Worm (Caenorhabditis elegans) whole organism, L1 larva: ENCODE measurements around the gene Y32F6B.9.

Experiments used
- C34B4.2 ChIP-seq: sonication (generic microtip); optimal IDR thresholded peaks from 2 replicates; lab custom pipeline; 2017; ENCODE audit warnings: mild to moderate bottlenecking, missing genetic modification characterization, missing compliant biosample characterization
- aha-1 ChIP-seq: fragments of 150-350 bp; optimal IDR thresholded peaks from 2 replicates; lab custom pipeline; 2014; ENCODE audit warnings: missing biosample characterization, missing genetic modification characterization
- ama-1 ChIP-seq: fragments of 150-350 bp; optimal IDR thresholded peaks from 2 replicates; lab custom pipeline; 2014
- blmp-1 ChIP-seq: fragments of 150-350 bp; optimal IDR thresholded peaks from 2 replicates; lab custom pipeline; 2014; ENCODE audit warnings: missing biosample characterization, missing genetic modification characterization
- ceh-63 ChIP-seq: fragments of 200-800 bp; sonication (Bioruptor generic); optimal IDR thresholded peaks from 2 replicates; lab custom pipeline; 2018; ENCODE audit warnings: mild to moderate bottlenecking, missing genetic modification characterization, missing compliant biosample characterization
- ceh-90 ChIP-seq: sonication (generic microtip); optimal IDR thresholded peaks from 2 replicates; lab custom pipeline; 2016; ENCODE audit warnings: missing genetic modification characterization, missing compliant biosample characterization
- ces-1 ChIP-seq: fragments of 150-350 bp; optimal IDR thresholded peaks from 2 replicates; lab custom pipeline; 2014; ENCODE audit warnings: missing biosample characterization, missing genetic modification reagents, missing genetic modification characterization
- dsc-1 ChIP-seq: sonication (generic microtip); optimal IDR thresholded peaks from 2 replicates; lab custom pipeline; 2016; ENCODE audit warnings: mild to moderate bottlenecking, missing genetic modification characterization, missing compliant biosample characterization
- efl-3 ChIP-seq: fragments of 200-800 bp; sonication (Bioruptor generic); optimal IDR thresholded peaks from 2 replicates; lab custom pipeline; 2018; ENCODE audit warnings: mild to moderate bottlenecking, missing genetic modification characterization, missing compliant biosample characterization
- elt-2 ChIP-seq: sonication (generic microtip); optimal IDR thresholded peaks from 2 replicates; lab custom pipeline; 2016; ENCODE audit warnings: missing genetic modification characterization, mild to moderate bottlenecking, inconsistent platforms, missing compliant biosample characterization, missing genetic modification reagents
- ets-5 ChIP-seq: fragments of 200-800 bp; sonication (Bioruptor generic); IDR thresholded peaks from 2 replicates; pipeline ENCODE4 v1.3.6; 2022; ENCODE audit warnings: missing genetic modification characterization, missing compliant biosample characterization
- fkh-4 ChIP-seq: sonication (generic microtip); optimal IDR thresholded peaks from 2 replicates; lab custom pipeline; 2016; ENCODE audit warnings: missing compliant biosample characterization, missing genetic modification characterization, borderline replicate concordance
- fkh-8 ChIP-seq: sonication (generic microtip); optimal IDR thresholded peaks from 2 replicates; lab custom pipeline; 2016; ENCODE audit warnings: mild to moderate bottlenecking, missing genetic modification characterization, missing compliant biosample characterization
- fos-1 ChIP-seq: fragments of 150-350 bp; optimal IDR thresholded peaks from 2 replicates; lab custom pipeline; 2014; ENCODE audit warnings: missing biosample characterization, missing genetic modification characterization
- grh-1 ChIP-seq: fragments of 200-800 bp; sonication (Bioruptor generic); IDR thresholded peaks from 2 replicates; pipeline ENCODE4 v1.3.6; 2022; ENCODE audit warnings: missing genetic modification reagents, missing genetic modification characterization, missing compliant biosample characterization
- hlh-17 ChIP-seq: fragments of 200-800 bp; sonication (Bioruptor generic); optimal IDR thresholded peaks from 2 replicates; lab custom pipeline; 2018; ENCODE audit warnings: missing genetic modification characterization, mild to moderate bottlenecking, missing compliant biosample characterization, moderate library complexity, borderline replicate concordance
- hlh-4 ChIP-seq: sonication (generic microtip); optimal IDR thresholded peaks from 2 replicates; lab custom pipeline; 2016; ENCODE audit warnings: mild to moderate bottlenecking, missing genetic modification characterization, missing compliant biosample characterization
- irx-1 ChIP-seq: sonication (generic microtip); optimal IDR thresholded peaks from 2 replicates; lab custom pipeline; 2016; ENCODE audit warnings: missing genetic modification characterization, missing compliant biosample characterization
- isw-1 ChIP-seq: fragments of 200-800 bp; sonication (Bioruptor generic); IDR thresholded peaks from 2 replicates; pipeline ENCODE4 v1.3.6; 2022; ENCODE audit warnings: missing genetic modification characterization, missing compliant biosample characterization
- lin-13 ChIP-seq: fragments of 150-350 bp; optimal IDR thresholded peaks from 2 replicates; lab custom pipeline; 2014; ENCODE audit warnings: missing biosample characterization, missing genetic modification reagents, missing genetic modification characterization
- lin-14 ChIP-seq: fragments of 200-800 bp; sonication (Bioruptor generic); optimal IDR thresholded peaks from 2 replicates; lab custom pipeline; 2018; ENCODE audit warnings: mild to moderate bottlenecking, missing genetic modification characterization, moderate library complexity, missing compliant biosample characterization
- lin-39 ChIP-seq: fragments of 150-350 bp; optimal IDR thresholded peaks from 2 replicates; lab custom pipeline; 2014; ENCODE audit warnings: missing biosample characterization, missing genetic modification reagents, missing genetic modification characterization
- mdl-1 ChIP-seq, 2 experiments: fragments of 150-350 bp; optimal IDR thresholded peaks; 2 replicates each; lab custom pipeline; 2014 to 2017; ENCODE audit warnings: missing biosample characterization in 2 of 2, missing genetic modification characterization in 2 of 2, inconsistent platforms in 1 of 2
- mef-2 ChIP-seq: fragments of 150-350 bp; optimal IDR thresholded peaks from 2 replicates; lab custom pipeline; 2014; ENCODE audit warnings: missing biosample characterization, missing genetic modification characterization
- nhr-11 ChIP-seq: fragments of 150-350 bp; optimal IDR thresholded peaks from 2 replicates; lab custom pipeline; 2014; ENCODE audit warnings: missing biosample characterization, missing genetic modification characterization
- nhr-12 ChIP-seq: sonication (generic microtip); optimal IDR thresholded peaks from 2 replicates; lab custom pipeline; 2017; ENCODE audit warnings: missing biosample characterization, missing genetic modification characterization
- nhr-20 ChIP-seq: sonication (generic microtip); optimal IDR thresholded peaks from 2 replicates; lab custom pipeline; 2016; ENCODE audit warnings: mild to moderate bottlenecking, missing genetic modification characterization, missing compliant biosample characterization
- nhr-237 ChIP-seq: fragments of 150-350 bp; optimal IDR thresholded peaks from 2 replicates; lab custom pipeline; 2014; ENCODE audit warnings: missing biosample characterization, missing genetic modification characterization
- nhr-28 ChIP-seq: fragments of 150-350 bp; optimal IDR thresholded peaks from 2 replicates; lab custom pipeline; 2014; ENCODE audit warnings: missing biosample characterization, missing genetic modification characterization
- nhr-71 ChIP-seq: sonication (generic microtip); optimal IDR thresholded peaks from 2 replicates; lab custom pipeline; 2016; ENCODE audit warnings: mild to moderate bottlenecking, missing genetic modification characterization, moderate library complexity, missing compliant biosample characterization
- nhr-85 ChIP-seq: sonication (generic microtip); peaks from one replicate; lab custom pipeline; 2016; ENCODE audit warnings: missing genetic modification characterization, inconsistent platforms, missing compliant biosample characterization
- nhr-90 ChIP-seq: sonication (generic microtip); optimal IDR thresholded peaks from 2 replicates; lab custom pipeline; 2016; ENCODE audit warnings: mild to moderate bottlenecking, missing genetic modification characterization, missing compliant biosample characterization; ENCODE audit not compliant: poor library complexity
- pqm-1 ChIP-seq: sonication (generic microtip); optimal IDR thresholded peaks from 3 replicates; lab custom pipeline; 2017; ENCODE audit warnings: missing biosample characterization, missing genetic modification characterization
- rnt-1 ChIP-seq: sonication (generic microtip); optimal IDR thresholded peaks from 2 replicates; lab custom pipeline; 2016; ENCODE audit warnings: mild to moderate bottlenecking, missing genetic modification characterization, moderate library complexity, missing compliant biosample characterization
- snpc-4 ChIP-seq: fragments of 150-350 bp; optimal IDR thresholded peaks from 2 replicates; lab custom pipeline; 2014; ENCODE audit warnings: missing biosample characterization, missing genetic modification characterization
- snu-23 ChIP-seq: sonication (generic microtip); optimal IDR thresholded peaks from 2 replicates; lab custom pipeline; 2016; ENCODE audit warnings: missing genetic modification characterization, missing compliant biosample characterization
- sox-4 ChIP-seq: sonication (generic microtip); optimal IDR thresholded peaks from 2 replicates; lab custom pipeline; 2016; ENCODE audit warnings: missing genetic modification characterization, missing compliant biosample characterization
- sup-37 ChIP-seq: fragments of 200-800 bp; sonication (Bioruptor generic); optimal IDR thresholded peaks from 2 replicates; lab custom pipeline; 2018; ENCODE audit warnings: mild to moderate bottlenecking, missing genetic modification characterization, missing compliant biosample characterization
- tbx-2 ChIP-seq: sonication (generic microtip); optimal IDR thresholded peaks from 2 replicates; lab custom pipeline; 2016; ENCODE audit warnings: missing genetic modification characterization, missing compliant biosample characterization
- unc-30 ChIP-seq: sonication (generic microtip); optimal IDR thresholded peaks from 2 replicates; lab custom pipeline; 2017; ENCODE audit warnings: missing biosample characterization, missing genetic modification characterization
- unc-98 ChIP-seq: fragments of 200-800 bp; sonication (Bioruptor generic); IDR thresholded peaks from 2 replicates; pipeline ENCODE4 v1.3.6; 2022; ENCODE audit warnings: missing genetic modification characterization, missing compliant biosample characterization
- vab-15 ChIP-seq: sonication (generic microtip); optimal IDR thresholded peaks from 2 replicates; lab custom pipeline; 2017; ENCODE audit warnings: missing genotype, mild to moderate bottlenecking, missing genetic modification characterization, missing compliant biosample characterization
- xbp-1 ChIP-seq: sonication (generic microtip); optimal IDR thresholded peaks from 2 replicates; lab custom pipeline; 2016; ENCODE audit warnings: missing genetic modification characterization, missing compliant biosample characterization
- zip-4 ChIP-seq: fragments of 200-800 bp; sonication (Bioruptor generic); optimal IDR thresholded peaks from 2 replicates; lab custom pipeline; 2018; ENCODE audit warnings: mild to moderate bottlenecking, missing genetic modification characterization, moderate library complexity, missing compliant biosample characterization
- ztf-4 ChIP-seq: fragments of 150-350 bp; optimal IDR thresholded peaks from 2 replicates; lab custom pipeline; 2014; ENCODE audit warnings: missing biosample characterization, missing genetic modification characterization

Gene Y32F6B.9

DNA sequence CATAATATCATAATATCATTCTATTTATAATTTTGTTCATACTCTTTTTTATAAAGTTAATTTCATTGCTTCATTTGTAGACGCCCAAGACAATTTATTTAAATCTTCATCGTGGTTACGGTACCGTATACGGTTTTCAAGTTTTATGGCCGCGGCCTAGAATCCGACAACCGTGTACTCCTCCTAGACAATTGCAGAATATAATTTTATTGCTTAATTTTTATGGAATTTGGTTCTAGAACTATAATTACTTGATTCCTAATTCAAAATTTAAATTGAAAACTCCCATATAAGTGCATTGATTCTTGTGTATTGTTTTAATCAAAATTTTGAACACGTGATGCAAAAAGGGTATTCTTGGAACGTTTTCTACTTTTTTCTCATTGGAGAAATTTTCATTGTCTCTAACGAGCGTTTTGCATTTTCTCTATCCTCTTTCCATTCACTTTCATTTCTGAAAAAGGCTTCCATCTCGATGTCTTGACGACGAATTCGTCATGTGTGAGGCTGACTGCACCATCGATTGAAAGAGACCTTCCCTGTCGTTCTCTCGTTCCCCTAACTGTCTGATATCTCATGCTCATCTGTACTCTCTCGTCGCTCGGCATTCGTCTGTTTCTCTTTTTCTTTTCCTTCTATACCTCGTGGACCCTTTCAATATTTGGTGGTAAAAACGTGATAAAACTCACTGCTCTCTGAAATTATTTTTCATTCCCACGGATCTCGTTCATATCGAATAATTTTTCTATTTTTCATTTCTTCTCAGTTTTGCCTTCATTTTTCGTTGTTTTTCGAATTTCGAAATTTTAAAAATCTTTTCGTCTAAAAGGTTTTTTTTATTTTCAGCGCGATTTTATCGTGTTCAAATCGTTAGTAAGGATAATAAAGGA lies 37.1 kb upstream of the Y32F6B.9 start, which contains the start of gene pap-1 (continued):
- TF ChIP-seq pqm-1 (tag; lab: Kevin White, UChicago): no peak
- peak; percentile 78 for TF ChIP-seq rnt-1 (tag; lab: Kevin White, UChicago)
- no peak for TF ChIP-seq hlh-4

DNA sequence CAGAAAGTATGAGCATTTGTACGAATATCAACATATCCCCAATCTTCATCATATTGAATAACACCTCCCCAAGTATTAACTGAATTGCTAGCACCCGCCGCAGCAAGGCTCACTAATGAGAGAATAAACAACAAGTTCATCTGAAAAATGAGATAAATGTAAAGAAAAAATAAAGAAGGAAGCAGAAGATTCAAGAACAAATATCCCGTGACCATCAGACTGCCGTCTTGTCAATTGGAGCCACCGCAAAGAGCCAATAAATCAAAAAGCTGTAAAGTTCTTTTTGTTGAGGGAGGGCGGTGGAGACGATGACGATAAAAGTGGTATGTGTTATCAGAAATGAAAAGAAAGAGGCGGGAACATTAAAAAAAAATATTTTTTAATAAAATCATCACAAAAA lies 25.0 kb upstream of the Y32F6B.9 start, which contains the start of gene Y32F6A.5:
Y32F6A.5 (minus strand) TSS at position 140 of the 400 bp plus-strand sequence.
- TF ChIP-seq rnt-1 (tag; lab: Kevin White, UChicago) (peak; percentile 25), mdl-1 (tag; optimal IDR thresholded peaks at IDR 0.05; lab: Kevin White, UChicago) (no peak)

DNA sequence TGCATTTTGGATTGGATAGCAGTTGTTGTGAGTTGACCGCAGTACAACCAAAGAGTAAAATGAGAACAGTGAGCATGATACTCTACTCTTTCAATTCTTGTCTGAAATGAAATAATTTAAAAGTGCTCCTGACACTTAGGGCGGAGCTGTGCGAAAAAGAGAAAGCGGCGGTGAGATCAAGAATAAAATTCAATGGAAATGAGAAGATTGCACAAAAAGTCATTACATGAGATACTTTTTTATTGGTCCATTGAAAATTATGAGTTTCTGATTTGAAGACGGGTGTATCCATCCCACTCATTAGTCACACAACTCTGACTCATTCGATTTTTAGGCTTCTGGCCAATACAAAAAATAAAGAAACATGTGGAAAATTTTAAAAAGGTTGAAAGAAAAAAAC lies 21.3 kb upstream of the Y32F6B.9 start, which contains the start of gene F22E12.1:
F22E12.1 (minus strand) TSS at position 101 of the 400 bp plus-strand sequence.
- no peak for TF ChIP-seq blmp-1
- TF ChIP-seq xbp-1: no peak
- TF ChIP-seq nhr-28 (tag; lab: Kevin White, UChicago): no peak
- TF ChIP-seq dsc-1: no peak

DNA sequence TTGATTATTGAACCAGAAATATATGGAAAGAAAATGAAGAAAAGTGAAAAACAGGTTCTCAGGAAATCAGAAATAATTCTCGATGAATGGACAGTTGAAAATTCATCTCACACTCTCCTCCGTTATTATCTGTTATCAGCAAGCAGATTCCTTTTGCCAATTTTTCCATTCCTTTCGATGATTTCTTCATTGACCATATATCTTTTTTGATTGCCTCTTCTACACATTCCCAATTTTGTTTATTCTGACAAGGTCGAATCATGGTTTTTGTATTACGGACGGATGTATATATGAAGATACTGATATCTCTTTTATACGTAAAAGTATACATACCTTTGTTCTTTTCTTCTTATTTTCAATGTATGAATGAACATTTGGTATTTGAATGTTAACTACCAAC lies 17.8 kb upstream of the Y32F6B.9 start:
- TF ChIP-seq sox-4 (no peak), nhr-90 (no peak), ztf-4 (tag; lab: Kevin White, UChicago) (no peak), mef-2 (tag; lab: Kevin White, UChicago) (no peak), fos-1 (tag; lab: Kevin White, UChicago) (no peak), lin-13 (GFP tag; lab: Kevin White, UChicago) (no peak), rnt-1 (tag; lab: Kevin White, UChicago) (no peak), tbx-2 (tag; lab: Kevin White, UChicago) (no peak), elt-2 (tag; lab: Kevin White, UChicago) (no peak), lin-14 (GFP tag; lab: Kevin White, UChicago) (peak; percentile 74), nhr-20 (tag; lab: Kevin White, UChicago) (peak; percentile 31), efl-3 (GFP tag; lab: Kevin White, UChicago) (no peak), ceh-90 (tag; lab: Kevin White, UChicago) (no peak), ets-5 (GFP tag; lab: Robert Waterston, UW) (no peak), zip-4 (no peak), nhr-85 (tag; lab: Kevin White, UChicago) (peak; percentile 90), ama-1 (lab: Kevin White, UChicago) (no peak), ces-1 (no peak), snpc-4 (tag; lab: Kevin White, UChicago) (no peak), grh-1 (GFP tag; lab: Robert Waterston, UW) (peak; percentile 24; the same call in 1 of the 2 replicates), C34B4.2 (tag; lab: Kevin White, UChicago) (no peak), fkh-4 (tag; lab: Kevin White, UChicago) (no peak), nhr-11 (tag; lab: Kevin White, UChicago) (no peak), sup-37 (GFP tag; lab: Kevin White, UChicago) (no peak), vab-15 (tag; lab: Kevin White, UChicago) (no peak), lin-39 (no peak), nhr-28 (tag; lab: Kevin White, UChicago) (no peak), nhr-237 (tag; lab: Kevin White, UChicago) (no peak), snu-23 (GFP tag; lab: Kevin White, UChicago) (peak; percentile 30), ceh-63 (GFP tag; lab: Kevin White, UChicago) (no peak), mdl-1 (tag; optimal IDR thresholded peaks at IDR 0.05; lab: Kevin White, UChicago) (no peak), nhr-12 (tag; lab: Kevin White, UChicago) (no peak), fkh-8 (tag; lab: Kevin White, UChicago) (no peak), isw-1 (GFP tag; lab: Robert Waterston, UW) (no peak), hlh-4 (no peak), blmp-1 (peak; percentile 70), nhr-71 (tag; lab: Kevin White, UChicago) (peak; percentile 37), irx-1 (tag; lab: Kevin White, UChicago) (no peak), unc-30 (tag; lab: Kevin White, UChicago) (no peak), unc-98 (GFP tag; lab: Robert Waterston, UW) (no peak), hlh-17 (GFP tag; lab: Kevin White, UChicago) (no peak), aha-1 (tag; lab: Kevin White, UChicago) (no peak)
